Fruit fly (Drosophila melanogaster): Measurements from ENCODE around the gene CG8870.

DNA sequence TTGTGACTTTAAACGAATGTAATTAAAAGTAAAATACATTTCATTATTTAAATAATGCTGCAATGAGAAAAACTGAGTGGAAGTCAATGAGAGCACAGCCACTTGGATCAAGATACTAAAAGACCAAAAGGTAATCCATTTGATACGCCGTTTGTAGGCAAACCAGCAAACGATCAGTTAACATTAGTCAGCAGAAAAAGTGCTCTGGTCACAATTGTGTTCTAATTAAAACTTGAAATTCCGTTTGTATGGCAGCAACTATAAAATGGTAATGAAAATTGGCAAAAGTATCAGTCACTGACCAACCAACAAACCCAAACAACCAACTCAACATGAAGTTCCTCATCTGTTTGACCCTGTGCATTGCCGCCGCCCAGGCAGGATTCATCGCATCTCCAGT is 17.9 kb downstream of the CG8870 start, which contains the start of gene CG14377:
- no peak for TF ChIP-seq psq (optimal IDR thresholded peaks at IDR 0.05)
- TF ChIP-seq Myc (optimal IDR thresholded peaks at IDR 0.05) = no peak
- TF ChIP-seq ttk (optimal IDR thresholded peaks at IDR 0.05) = no peak
- TF ChIP-seq h (optimal IDR thresholded peaks at IDR 0.05) = no peak
- TF ChIP-seq Sin3A (optimal IDR thresholded peaks at IDR 0.05) = no peak

Measured in Kc167 (cell line).